Fruit fly (Drosophila melanogaster): ENCODE results near the gene Ir7f.

Gene Ir7f

DNA sequence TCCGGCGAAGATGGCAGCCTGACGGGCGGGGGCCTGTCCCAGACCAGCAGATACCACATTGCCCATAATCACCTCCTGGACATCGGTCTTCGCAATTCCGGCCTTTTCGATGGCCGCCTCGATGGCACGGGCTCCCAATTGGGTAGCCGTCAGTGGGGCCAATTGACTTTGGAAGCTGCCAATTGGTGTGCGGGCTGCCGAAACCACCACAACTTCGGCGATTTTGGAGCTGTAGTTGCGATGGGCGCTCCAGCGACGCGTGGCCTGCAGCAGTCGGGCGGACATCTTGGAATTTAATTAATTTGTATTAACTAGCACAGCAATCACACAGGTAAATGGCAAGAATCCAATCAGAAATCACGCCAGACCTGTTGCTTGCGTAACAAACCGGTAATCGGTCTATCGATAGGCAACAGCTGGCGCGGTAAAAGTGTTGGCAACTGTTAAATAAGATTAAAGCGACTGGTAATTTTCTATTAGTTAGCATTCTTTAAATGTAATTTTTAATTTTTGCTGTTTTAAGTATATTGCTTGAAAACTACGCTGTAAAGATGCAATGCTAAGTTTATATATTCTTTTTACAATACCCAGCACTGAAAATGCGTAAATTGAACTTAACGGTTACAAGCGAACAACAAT lies 4.7 kb upstream of the Ir7f start, which contains the start of gene Acat1 (continued):
- TF ChIP-seq gsb-n (tag; optimal IDR thresholded peaks at IDR 0.05) (peak; percentile 44), CG2875 (GFP tag; optimal IDR thresholded peaks at IDR 0.05) (no peak), CG6272 (GFP tag; IDR thresholded peaks at IDR 0.05) (no peak), CG11723 (GFP tag; optimal IDR thresholded peaks at IDR 0.05) (no peak), CG31224 (GFP tag; IDR thresholded peaks at IDR 0.05) (0 out of 2 replicates have a peak, but pooled peaks have one; percentile 30), trem (tag; optimal IDR thresholded peaks at IDR 0.05) (peak; percentile 52), Sin3A (optimal IDR thresholded peaks at IDR 0.05) (no peak), HHEX (GFP tag; optimal IDR thresholded peaks at IDR 0.05) (peak; percentile 38), CG13296 (GFP tag; optimal IDR thresholded peaks at IDR 0.05) (no peak), otp (GFP tag; IDR thresholded peaks at IDR 0.05) (peak; percentile 50; the same call in 1 of the 3 replicates), Six4 (GFP tag; optimal IDR thresholded peaks at IDR 0.05) (peak; percentile 15), pfk (GFP tag; optimal IDR thresholded peaks at IDR 0.05) (no peak), MESR4 (GFP tag; optimal IDR thresholded peaks at IDR 0.05) (peak; percentile 65), zen2 (GFP tag; IDR thresholded peaks at IDR 0.05; ENCODE audit: partially characterized antibody) (no peak), CG7963 (GFP tag; IDR thresholded peaks at IDR 0.05; ENCODE audit: partially characterized antibody) (no peak), CG14014 (GFP tag; IDR thresholded peaks at IDR 0.05) (peak; percentile 18; the same call in 1 of the 2 replicates), CG2889 (GFP tag; IDR thresholded peaks at IDR 0.05) (no peak), CG13424 (tag; optimal IDR thresholded peaks at IDR 0.05) (peak; percentile 31), Kr (GFP tag; optimal IDR thresholded peaks at IDR 0.05) (no peak), CG4404 (GFP tag; IDR thresholded peaks at IDR 0.05) (no peak), zen (tag; optimal IDR thresholded peaks at IDR 0.05) (peak; percentile 34), Hey (tag; optimal IDR thresholded peaks at IDR 0.05) (no peak), CG7987 (GFP tag; optimal IDR thresholded peaks at IDR 0.05) (peak; percentile 19), CG9609 (GFP tag; optimal IDR thresholded peaks at IDR 0.05) (peak; percentile 34), ATbp (GFP tag; optimal IDR thresholded peaks at IDR 0.05) (no peak), rib (GFP tag; IDR thresholded peaks at IDR 0.05) (no peak), nerfin-1 (tag; optimal IDR thresholded peaks at IDR 0.05) (no peak), Hsf (GFP tag; optimal IDR thresholded peaks at IDR 0.05) (peak; percentile 69), ro (GFP tag; IDR thresholded peaks at IDR 0.05) (no peak), CG1024 (GFP tag; IDR thresholded peaks at IDR 0.05) (no peak), sd (tag; optimal IDR thresholded peaks at IDR 0.05) (no peak), dmrt11E (tag; optimal IDR thresholded peaks at IDR 0.05) (peak; percentile 51), CG16815 (GFP tag; optimal IDR thresholded peaks at IDR 0.05) (peak; percentile 11), CG31388 (GFP tag; optimal IDR thresholded peaks at IDR 0.05) (no peak), sisA (GFP tag; IDR thresholded peaks at IDR 0.05) (peak; percentile 51), pum (GFP tag; optimal IDR thresholded peaks at IDR 0.05) (peak; percentile 27), D19B (GFP tag; optimal IDR thresholded peaks at IDR 0.05) (no peak), CG12942 (GFP tag; optimal IDR thresholded peaks at IDR 0.05) (peak; percentile 12), CG32772 (GFP tag; IDR thresholded peaks at IDR 0.05) (0 out of 2 replicates have a peak, but pooled peaks have one; percentile 5), CG11560 (tag; IDR thresholded peaks at IDR 0.05) (0 out of 3 replicates have a peak, but pooled peaks have one; percentile 10), CG10321 (GFP tag; IDR thresholded peaks at IDR 0.05) (no peak), CG12299 (tag; optimal IDR thresholded peaks at IDR 0.05) (peak; percentile 8), trh (GFP tag; optimal IDR thresholded peaks at IDR 0.05) (no peak), CG2199 (GFP tag; IDR thresholded peaks at IDR 0.05) (0 out of 3 replicates have a peak, but pooled peaks have one; percentile 15), CG31365 (tag; optimal IDR thresholded peaks at IDR 0.05) (no peak), CG10147 (GFP tag; optimal IDR thresholded peaks at IDR 0.05) (no peak), yki (optimal IDR thresholded peaks at IDR 0.05) (no peak), CG6175 (GFP tag; IDR thresholded peaks at IDR 0.05) (no peak), crp (GFP tag; optimal IDR thresholded peaks at IDR 0.05) (peak; percentile 11 to 83), CG1603 (tag; optimal IDR thresholded peaks at IDR 0.05) (no peak)
